Worm (Caenorhabditis elegans) whole organism, mixed stage, embryonic: ENCODE results near the gene nhr-13.

Experiments used
- M03D4.4 ChIP-seq: sonication (generic microtip); optimal IDR thresholded peaks from 2 replicates; lab custom pipeline; 2017; ENCODE audit warnings: mild to moderate bottlenecking, missing genetic modification characterization, missing compliant biosample characterization
- bed-3 ChIP-seq: fragments of 200-800 bp; sonication (Bioruptor generic); optimal IDR thresholded peaks from 3 replicates; lab custom pipeline; 2018; ENCODE audit warnings: mild to moderate bottlenecking, missing genetic modification characterization, moderate library complexity, missing compliant biosample characterization
- blmp-1 ChIP-seq: fragments of 150-350 bp; optimal IDR thresholded peaks from 2 replicates; lab custom pipeline; 2014; ENCODE audit warnings: missing biosample characterization, missing genetic modification characterization
- ceh-39 ChIP-seq: fragments of 150-350 bp; optimal IDR thresholded peaks from 2 replicates; lab custom pipeline; 2014; ENCODE audit warnings: missing biosample characterization, missing genetic modification characterization
- ceh-43 ChIP-seq: fragments of 200-800 bp; sonication (Bioruptor generic); optimal IDR thresholded peaks from 2 replicates; lab custom pipeline; 2018; ENCODE audit warnings: mild to moderate bottlenecking, missing genetic modification characterization, moderate library complexity, missing compliant biosample characterization
- ceh-83 ChIP-seq: fragments of 200-800 bp; sonication (Bioruptor generic); optimal IDR thresholded peaks from 2 replicates; lab custom pipeline; 2018; ENCODE audit warnings: mild to moderate bottlenecking, missing genetic modification characterization, missing compliant biosample characterization
- ces-1 ChIP-seq: fragments of 150-350 bp; optimal IDR thresholded peaks from 2 replicates; lab custom pipeline; 2014; ENCODE audit warnings: missing biosample characterization, missing genetic modification reagents, missing genetic modification characterization
- drap-1 ChIP-seq: fragments of 200-800 bp; sonication (Bioruptor generic); optimal IDR thresholded peaks from 3 replicates; lab custom pipeline; 2018; ENCODE audit warnings: mild to moderate bottlenecking, missing genetic modification characterization, missing compliant biosample characterization
- elt-1 ChIP-seq: sonication (generic microtip); optimal IDR thresholded peaks from 2 replicates; lab custom pipeline; 2017; ENCODE audit warnings: missing genetic modification characterization, mild to moderate bottlenecking, missing compliant biosample characterization, antibody characterized with exemption, moderate library complexity, borderline replicate concordance; ENCODE audit not compliant: insufficient read depth
- elt-3 ChIP-seq: fragments of 150-350 bp; optimal IDR thresholded peaks from 2 replicates; lab custom pipeline; 2014; ENCODE audit warnings: missing biosample characterization, missing genetic modification characterization
- ham-2 ChIP-seq: fragments of 200-800 bp; sonication (Bioruptor generic); optimal IDR thresholded peaks from 2 replicates; lab custom pipeline; 2018; ENCODE audit warnings: mild to moderate bottlenecking, missing genetic modification characterization, missing compliant biosample characterization
- hlh-1 ChIP-seq: fragments of 150-350 bp; optimal IDR thresholded peaks from 2 replicates; lab custom pipeline; 2014; ENCODE audit warnings: missing biosample characterization, missing genetic modification reagents, missing genetic modification characterization
- lin-13 ChIP-seq: fragments of 150-350 bp; optimal IDR thresholded peaks from 2 replicates; lab custom pipeline; 2014; ENCODE audit warnings: missing biosample characterization, missing genetic modification characterization
- lin-32 ChIP-seq: fragments of 200-800 bp; sonication (Bioruptor generic); optimal IDR thresholded peaks from 2 replicates; lab custom pipeline; 2018; ENCODE audit warnings: mild to moderate bottlenecking, missing genetic modification characterization, missing compliant biosample characterization
- lsy-2 ChIP-seq: fragments of 150-350 bp; optimal IDR thresholded peaks from 2 replicates; lab custom pipeline; 2014; ENCODE audit warnings: missing biosample characterization, missing genetic modification characterization
- mab-5 ChIP-seq: fragments of 150-350 bp; optimal IDR thresholded peaks from 2 replicates; lab custom pipeline; 2014; ENCODE audit warnings: missing biosample characterization, missing genetic modification characterization
- mep-1 ChIP-seq: fragments of 150-350 bp; optimal IDR thresholded peaks from 2 replicates; lab custom pipeline; 2017; ENCODE audit warnings: missing biosample characterization, missing genetic modification reagents, missing genetic modification characterization, inconsistent platforms
- mls-2 ChIP-seq: sonication (generic microtip); optimal IDR thresholded peaks from 2 replicates; lab custom pipeline; 2016; ENCODE audit warnings: mild to moderate bottlenecking, missing genetic modification characterization, moderate library complexity, missing compliant biosample characterization
- nhr-12 ChIP-seq: fragments of 150-350 bp; optimal IDR thresholded peaks from 2 replicates; lab custom pipeline; 2014; ENCODE audit warnings: missing biosample characterization, missing genetic modification characterization
- nhr-2 ChIP-seq: fragments of 150-350 bp; optimal IDR thresholded peaks from 2 replicates; lab custom pipeline; 2014; ENCODE audit warnings: missing biosample characterization, missing genetic modification characterization
- nhr-237 ChIP-seq: fragments of 150-350 bp; optimal IDR thresholded peaks from 2 replicates; lab custom pipeline; 2014; ENCODE audit warnings: missing biosample characterization, missing genetic modification characterization
- nhr-28 ChIP-seq: fragments of 150-350 bp; optimal IDR thresholded peaks from 2 replicates; lab custom pipeline; 2014; ENCODE audit warnings: missing biosample characterization, missing genetic modification characterization
- nhr-76 ChIP-seq: sonication (generic microtip); optimal IDR thresholded peaks from 2 replicates; lab custom pipeline; 2017; ENCODE audit warnings: missing biosample characterization, missing genetic modification characterization
- pha-4 ChIP-seq: fragments of 150-350 bp; optimal IDR thresholded peaks from 2 replicates; lab custom pipeline; 2018; ENCODE audit warnings: missing biosample characterization, missing genetic modification reagents, missing genetic modification characterization
- sem-2 ChIP-seq: fragments of 200-800 bp; sonication (Bioruptor generic); optimal IDR thresholded peaks from 2 replicates; lab custom pipeline; 2018; ENCODE audit warnings: mild to moderate bottlenecking, missing genetic modification characterization, missing compliant biosample characterization
- snpc-4 ChIP-seq: fragments of 150-350 bp; optimal IDR thresholded peaks from 2 replicates; lab custom pipeline; 2014; ENCODE audit warnings: missing biosample characterization, missing genetic modification characterization
- tbx-8 ChIP-seq: fragments of 200-800 bp; sonication (Bioruptor generic); optimal IDR thresholded peaks from 2 replicates; lab custom pipeline; 2018; ENCODE audit warnings: mild to moderate bottlenecking, missing genetic modification characterization, moderate library complexity, missing compliant biosample characterization
- unc-39 ChIP-seq: fragments of 150-350 bp; optimal IDR thresholded peaks from 2 replicates; lab custom pipeline; 2014; ENCODE audit warnings: missing biosample characterization, missing genetic modification characterization
- zip-8 ChIP-seq: fragments of 150-350 bp; optimal IDR thresholded peaks from 2 replicates; lab custom pipeline; 2014; ENCODE audit warnings: missing biosample characterization, missing genetic modification characterization
- ztf-11 ChIP-seq: fragments of 150-350 bp; optimal IDR thresholded peaks from 2 replicates; lab custom pipeline; 2014; ENCODE audit warnings: missing biosample characterization, missing genetic modification characterization

nhr-13 gene

ce11 chrV:2221764-2222163 is 29.5 kb downstream of the nhr-13 start, which contains the start of gene nhr-128:
TSS of gene nhr-128 (plus strand) at chrV:2222064.
- no peak for TF ChIP-seq unc-39 (tag; lab: Kevin White, UChicago)
- TF ChIP-seq blmp-1 (tag; lab: Kevin White, UChicago), result no peak
- TF ChIP-seq hlh-1 (tag; lab: Kevin White, UChicago), result no peak
- no peak for TF ChIP-seq lin-13 (tag; lab: Kevin White, UChicago)
- no peak for TF ChIP-seq drap-1
- no peak for TF ChIP-seq nhr-12 (tag; lab: Kevin White, UChicago)
- no peak for TF ChIP-seq mab-5 (tag; lab: Kevin White, UChicago)
- TF ChIP-seq ceh-39 (tag; lab: Kevin White, UChicago), result no peak

- TF ChIP-seq mep-1 (tag; lab: Kevin White, UChicago), result no peak
- no peak for TF ChIP-seq tbx-8 (GFP tag; lab: Kevin White, UChicago)
- TF ChIP-seq unc-39 (tag; lab: Kevin White, UChicago), result no peak
- no peak for TF ChIP-seq lin-32 (GFP tag; lab: Kevin White, UChicago)
- no peak for TF ChIP-seq ztf-11 (tag; lab: Kevin White, UChicago)
Measured at ce11 chrV:2225130-2225529, 32.8 kb downstream of the nhr-13 start, which contains the start of gene nhr-103. TSS of gene nhr-103 (plus strand) at chrV:2225430.

- TF ChIP-seq nhr-28 (tag; lab: Kevin White, UChicago) (no peak), mls-2 (tag; lab: Kevin White, UChicago) (no peak), bed-3 (GFP tag; lab: Kevin White, UChicago) (no peak), pha-4 (tag; lab: Kevin White, UChicago) (no peak), lsy-2 (tag; lab: Kevin White, UChicago) (no peak), M03D4.4 (tag; lab: Kevin White, UChicago) (no peak), ztf-11 (tag; lab: Kevin White, UChicago) (no peak), nhr-12 (tag; lab: Kevin White, UChicago) (no peak)
Measured at ce11 chrV:2226903-2227302, 34.6 kb downstream of the nhr-13 start, which contains the start of gene nhr-18. TSS of gene nhr-18 (plus strand) at chrV:2227203.

ce11 chrV:2228781-2229180 is 36.5 kb downstream of the nhr-13 start, which contains the start of gene nhr-126:
TSS of gene nhr-126 (plus strand) at chrV:2229081.
- TF ChIP-seq unc-39 (tag; lab: Kevin White, UChicago) (no peak), bed-3 (GFP tag; lab: Kevin White, UChicago) (no peak), elt-1 (no peak), ceh-43 (GFP tag; lab: Kevin White, UChicago) (no peak), nhr-12 (tag; lab: Kevin White, UChicago) (no peak), sem-2 (GFP tag; lab: Kevin White, UChicago) (no peak), ceh-83 (no peak), nhr-76 (no peak), nhr-237 (tag; lab: Kevin White, UChicago) (no peak), nhr-28 (tag; lab: Kevin White, UChicago) (no peak), nhr-2 (tag; lab: Kevin White, UChicago) (no peak), ztf-11 (tag; lab: Kevin White, UChicago) (no peak), hlh-1 (tag; lab: Kevin White, UChicago) (no peak), snpc-4 (tag; lab: Kevin White, UChicago) (no peak), mep-1 (tag; lab: Kevin White, UChicago) (no peak)

ce11 chrV:2230912-2231311 is 38.6 kb downstream of the nhr-13 start, which contains the start of gene nhr-134:
TSS of gene nhr-134 (plus strand) at chrV:2231223.
- TF ChIP-seq nhr-12 (tag; lab: Kevin White, UChicago) (no peak), ham-2 (GFP tag; lab: Kevin White, UChicago) (no peak), zip-8 (no peak), M03D4.4 (tag; lab: Kevin White, UChicago) (no peak), hlh-1 (tag; lab: Kevin White, UChicago) (no peak), ces-1 (GFP tag; lab: Kevin White, UChicago) (no peak), lin-13 (tag; lab: Kevin White, UChicago) (no peak), unc-39 (tag; lab: Kevin White, UChicago) (no peak), elt-3 (tag; lab: Kevin White, UChicago) (no peak)
- TF ChIP-seq, all 35 proteins: peak for 0
